Worm (Caenorhabditis elegans): Measurements from ENCODE around the gene vha-9.
A peak's percentile ranks its signal among the peaks of the same experiment; 100 is the strongest.

vha-9 gene

DNA sequence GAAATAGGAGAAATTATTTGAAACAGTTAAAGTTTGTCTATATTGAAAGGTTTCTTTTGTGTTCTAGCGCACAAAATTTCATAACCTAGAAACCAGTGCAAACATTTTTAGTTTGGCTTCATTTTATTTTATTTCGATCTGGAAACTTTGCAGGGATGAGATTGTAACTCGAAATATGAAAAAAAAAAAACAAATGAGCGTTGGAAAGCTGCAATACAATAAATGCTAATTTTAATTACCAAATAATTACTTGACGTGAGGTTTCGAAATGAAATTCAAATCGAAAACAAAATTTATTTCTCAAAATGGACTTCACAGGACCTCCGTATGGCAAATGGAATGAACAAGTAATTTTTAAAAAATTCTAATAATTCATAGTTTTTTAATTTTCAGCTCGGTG is 13.5 kb upstream of the vha-9 start, which contains the start of gene M02G9.4:
Gene M02G9.4 (plus strand): TSS at position 301 of the 400 bp plus-strand sequence.
- TF ChIP-seq elt-1 (tag; optimal IDR thresholded peaks at IDR 0.05) (no peak), nhr-237 (tag; optimal IDR thresholded peaks at IDR 0.05) (no peak), egl-27 (tag; optimal IDR thresholded peaks at IDR 0.05) (no peak), nhr-12 (tag; optimal IDR thresholded peaks at IDR 0.05) (no peak), ceh-16 (tag; optimal IDR thresholded peaks at IDR 0.05) (no peak), gmeb-1 (tag; optimal IDR thresholded peaks at IDR 0.05) (no peak), skn-1 (tag; optimal IDR thresholded peaks at IDR 0.05) (no peak), alr-1 (tag; optimal IDR thresholded peaks at IDR 0.05) (no peak), nhr-77 (tag; optimal IDR thresholded peaks at IDR 0.05) (no peak), crh-2 (tag; optimal IDR thresholded peaks at IDR 0.05) (no peak), nhr-10 (tag; optimal IDR thresholded peaks at IDR 0.05) (no peak), nhr-6 (tag; optimal IDR thresholded peaks at IDR 0.05) (no peak), ztf-1 (GFP tag; conservative IDR thresholded peaks at IDR 0.05) (no peak), sem-4 (tag; optimal IDR thresholded peaks at IDR 0.05) (no peak), sma-9 (GFP tag; optimal IDR thresholded peaks at IDR 0.05) (no peak), sma-9 (tag; optimal IDR thresholded peaks at IDR 0.05) (no peak), nhr-21 (tag; optimal IDR thresholded peaks at IDR 0.05) (no peak)

DNA sequence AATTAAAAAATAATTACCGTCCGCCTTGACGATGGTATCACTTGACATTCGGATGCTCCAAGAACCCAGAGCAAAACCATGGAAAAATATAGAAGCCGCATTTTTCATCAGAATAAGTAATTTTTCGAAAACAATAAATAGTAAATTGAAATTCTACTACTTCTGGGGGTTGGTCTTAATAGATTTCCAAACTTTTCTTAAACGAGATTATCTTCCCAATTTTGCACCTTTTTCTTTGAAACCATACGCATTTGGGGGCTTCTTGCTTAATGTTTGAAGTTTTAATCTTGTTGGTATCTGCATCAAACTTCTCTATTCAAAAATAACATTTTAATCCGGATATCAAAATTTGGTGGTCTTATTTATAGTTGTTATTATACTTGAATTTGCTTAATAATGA is 12.6 kb upstream of the vha-9 start, which contains the start of gene gcy-5:
Gene gcy-5 (minus strand): TSS at position 101 of the 400 bp plus-strand sequence.
- no peak for TF ChIP-seq C34F6.9 (tag; optimal IDR thresholded peaks at IDR 0.05)
- no peak for TF ChIP-seq elt-3 (tag; optimal IDR thresholded peaks at IDR 0.05)
- TF ChIP-seq nhr-11 (tag; optimal IDR thresholded peaks at IDR 0.05) = no peak
- TF ChIP-seq alr-1 (tag; optimal IDR thresholded peaks at IDR 0.05) = no peak
- TF ChIP-seq ama-1 (optimal IDR thresholded peaks at IDR 0.05) = no peak
- no peak for TF ChIP-seq nhr-129 (tag; optimal IDR thresholded peaks at IDR 0.05)
- TF ChIP-seq nhr-23 (tag; optimal IDR thresholded peaks at IDR 0.05) = no peak
- TF ChIP-seq ceh-16 (tag; optimal IDR thresholded peaks at IDR 0.05) = no peak
- TF ChIP-seq mab-5 (tag; optimal IDR thresholded peaks at IDR 0.05) = no peak
- TF ChIP-seq ztf-1 (GFP tag; conservative IDR thresholded peaks at IDR 0.05) = no peak
- no peak for TF ChIP-seq nhr-10 (tag; optimal IDR thresholded peaks at IDR 0.05)
- no peak for TF ChIP-seq gmeb-1 (tag; optimal IDR thresholded peaks at IDR 0.05)
- no peak for TF ChIP-seq F13H6.1 (tag; optimal IDR thresholded peaks at IDR 0.05)
- no peak for TF ChIP-seq sem-4 (tag; optimal IDR thresholded peaks at IDR 0.05)
- no peak for TF ChIP-seq nhr-77 (tag; optimal IDR thresholded peaks at IDR 0.05)
- no peak for TF ChIP-seq nhr-12 (tag; optimal IDR thresholded peaks at IDR 0.05)
- TF ChIP-seq R02D3.7 (tag; optimal IDR thresholded peaks at IDR 0.05) = no peak
- no peak for TF ChIP-seq elt-1 (tag; optimal IDR thresholded peaks at IDR 0.05)
- TF ChIP-seq snpc-4 (tag; optimal IDR thresholded peaks at IDR 0.05) = no peak
- no peak for TF ChIP-seq sma-3 (GFP tag; optimal IDR thresholded peaks at IDR 0.05)

DNA sequence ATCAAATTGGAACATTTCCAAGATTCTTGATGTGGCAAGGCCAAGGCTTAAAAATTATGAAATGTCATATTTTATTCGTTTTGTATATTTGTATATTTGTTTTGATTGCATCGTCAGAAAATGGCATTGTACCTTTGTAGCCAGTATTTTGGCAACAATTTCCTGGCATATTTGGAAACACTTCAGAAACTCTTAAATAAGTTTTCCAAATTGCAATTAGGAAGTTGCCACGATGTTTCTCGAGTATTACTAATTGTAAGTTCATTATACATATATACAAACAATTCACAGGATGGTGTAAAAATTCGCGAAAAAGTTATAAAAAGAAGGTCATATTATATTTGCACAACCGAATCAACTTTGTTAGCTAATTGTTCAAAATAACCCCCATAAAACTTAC is 11.7 kb upstream of the vha-9 start, which contains the start of gene idpp-8:
Gene idpp-8 (plus strand): TSS at position 301 of the 400 bp plus-strand sequence.
- TF ChIP-seq ztf-1 (GFP tag; conservative IDR thresholded peaks at IDR 0.05) = no peak
- TF ChIP-seq ztf-4 (tag; optimal IDR thresholded peaks at IDR 0.05) = no peak
- TF ChIP-seq R02D3.7 (tag; optimal IDR thresholded peaks at IDR 0.05) = no peak
- no peak for TF ChIP-seq zag-1 (tag; optimal IDR thresholded peaks at IDR 0.05)

DNA sequence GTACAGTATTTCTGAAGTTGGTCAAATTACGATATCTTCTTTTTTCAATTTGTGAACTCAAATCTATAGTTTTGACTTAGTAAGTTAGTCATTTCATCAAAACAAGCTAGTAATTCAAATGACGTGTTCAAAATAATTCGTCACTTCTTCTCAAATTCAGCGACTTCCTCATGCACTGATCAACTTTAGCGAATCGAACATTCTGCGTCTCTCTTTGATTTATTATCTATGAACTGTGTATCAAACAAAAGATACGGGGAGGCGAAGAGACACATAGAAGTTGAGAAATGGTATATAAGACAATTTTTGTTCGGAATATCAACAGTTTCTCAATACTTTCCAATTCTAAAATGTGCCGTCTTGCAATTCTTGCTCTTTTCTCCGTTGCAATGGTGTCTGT is 8.5 kb upstream of the vha-9 start, which contains the start of gene srlf-34:
Gene srlf-34 (plus strand): TSS at position 321 of the 400 bp plus-strand sequence.
- TF ChIP-seq sma-3 (GFP tag; optimal IDR thresholded peaks at IDR 0.05) (peak; percentile 84), unc-62 (GFP tag; optimal IDR thresholded peaks at IDR 0.05) (no peak), nhr-21 (tag; optimal IDR thresholded peaks at IDR 0.05) (no peak), ztf-11 (tag; optimal IDR thresholded peaks at IDR 0.05) (no peak), egl-27 (tag; optimal IDR thresholded peaks at IDR 0.05) (peak; percentile 6)

DNA sequence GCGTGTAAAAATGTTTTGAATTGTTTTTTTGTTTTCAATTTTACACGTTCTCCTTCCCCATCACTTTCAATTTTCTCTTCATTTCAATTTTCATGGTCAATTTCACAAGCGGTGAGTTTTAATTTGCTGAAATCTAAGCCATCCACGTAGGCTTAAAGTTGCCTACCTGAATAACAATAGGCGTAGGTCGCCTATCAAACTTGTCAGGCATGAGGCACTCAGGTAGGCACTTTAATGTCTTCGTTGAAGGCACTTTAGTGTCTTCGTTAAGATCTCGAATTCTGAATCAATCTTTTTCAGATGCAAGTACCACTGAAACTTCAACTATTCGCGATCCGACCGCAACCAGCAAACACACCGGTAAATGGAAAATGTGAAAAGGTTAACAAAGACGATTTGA is 5.8 kb upstream of the vha-9 start, which contains the start of gene ZK970.8:
Gene ZK970.8 (plus strand): TSS at position 301 of the 400 bp plus-strand sequence.
- TF ChIP-seq alr-1 (tag; optimal IDR thresholded peaks at IDR 0.05) = no peak
- no peak for TF ChIP-seq sma-3 (GFP tag; optimal IDR thresholded peaks at IDR 0.05)
- no peak for TF ChIP-seq ztf-11 (tag; optimal IDR thresholded peaks at IDR 0.05)
- no peak for TF ChIP-seq nhr-21 (tag; optimal IDR thresholded peaks at IDR 0.05)
- no peak for TF ChIP-seq elt-1 (tag; optimal IDR thresholded peaks at IDR 0.05)
- TF ChIP-seq crh-2 (tag; optimal IDR thresholded peaks at IDR 0.05) = no peak
- no peak for TF ChIP-seq gmeb-1 (tag; optimal IDR thresholded peaks at IDR 0.05)
- no peak for TF ChIP-seq ama-1 (optimal IDR thresholded peaks at IDR 0.05)
- TF ChIP-seq nhr-11 (tag; optimal IDR thresholded peaks at IDR 0.05) = no peak
- TF ChIP-seq aly-2 (tag; optimal IDR thresholded peaks at IDR 0.05) = no peak
- no peak for TF ChIP-seq nhr-129 (tag; optimal IDR thresholded peaks at IDR 0.05)
- no peak for TF ChIP-seq ztf-1 (GFP tag; conservative IDR thresholded peaks at IDR 0.05)
- no peak for TF ChIP-seq mbf-1 (tag; optimal IDR thresholded peaks at IDR 0.05)

Measured in whole organism, L2 larva.